Worm (Caenorhabditis elegans) whole organism, L3 larva: ENCODE measurements around the gene mrps-23.

Source experiments
- ama-1 ChIP-seq: fragments of 150-350 bp; optimal IDR thresholded peaks from 2 replicates; lab custom pipeline; 2018
- ceh-16 ChIP-seq: sonication (generic microtip); optimal IDR thresholded peaks from 2 replicates; lab custom pipeline; 2017; ENCODE audit warnings: missing biosample characterization, missing genetic modification characterization
- ceh-28 ChIP-seq: fragments of 150-350 bp; optimal IDR thresholded peaks from 2 replicates; lab custom pipeline; 2014; ENCODE audit warnings: missing biosample characterization, missing genetic modification reagents, missing genetic modification characterization
- ceh-82 ChIP-seq: fragments of 150-350 bp; optimal IDR thresholded peaks from 2 replicates; lab custom pipeline; 2014; ENCODE audit warnings: missing biosample characterization, missing genetic modification characterization
- ceh-9 ChIP-seq: sonication (generic microtip); optimal IDR thresholded peaks from 2 replicates; lab custom pipeline; 2018; ENCODE audit warnings: missing biosample characterization, missing genetic modification characterization
- daf-12 ChIP-seq: fragments of 150-350 bp; optimal IDR thresholded peaks from 2 replicates; lab custom pipeline; 2014; ENCODE audit warnings: missing biosample characterization, missing genetic modification reagents, missing genetic modification characterization
- egl-27 ChIP-seq: sonication (generic microtip); optimal IDR thresholded peaks from 4 replicates; lab custom pipeline; 2017; ENCODE audit warnings: missing biosample characterization, missing genetic modification reagents, missing genetic modification characterization
- egl-5 ChIP-seq: fragments of 150-350 bp; optimal IDR thresholded peaks from 2 replicates; lab custom pipeline; 2017; ENCODE audit warnings: missing biosample characterization, missing genetic modification reagents, missing genetic modification characterization, inconsistent platforms
- elt-1 ChIP-seq: fragments of 150-350 bp; optimal IDR thresholded peaks from 2 replicates; lab custom pipeline; 2014; ENCODE audit warnings: missing biosample characterization, missing genetic modification characterization
- elt-2 ChIP-seq: sonication (generic microtip); optimal IDR thresholded peaks from 2 replicates; lab custom pipeline; 2016; ENCODE audit warnings: missing genetic modification reagents, mild to moderate bottlenecking, missing genetic modification characterization, missing compliant biosample characterization
- elt-3 ChIP-seq, 3 experiments: fragments of 150-350 bp in 1 of 3; sonication (generic microtip) in 2 of 3; optimal IDR thresholded peaks; 2 replicates in 2 of 3; 4 replicates in 1 of 3; lab custom pipeline; 2014 to 2017; ENCODE audit warnings: missing biosample characterization in 3 of 3, missing genetic modification characterization in 3 of 3
- eor-1 ChIP-seq, 2 experiments: fragments of 150-350 bp; optimal IDR thresholded peaks; 2 replicates each; lab custom pipeline; 2014 to 2018; ENCODE audit warnings: missing biosample characterization in 2 of 2, missing genetic modification characterization in 2 of 2
- fkh-2 ChIP-seq: fragments of 150-350 bp; optimal IDR thresholded peaks from 2 replicates; lab custom pipeline; 2014; ENCODE audit warnings: missing biosample characterization, missing genetic modification reagents, missing genetic modification characterization
- fos-1 ChIP-seq: fragments of 150-350 bp; optimal IDR thresholded peaks from 2 replicates; lab custom pipeline; 2014; ENCODE audit warnings: missing biosample characterization, missing genetic modification characterization
- hmg-11 ChIP-seq: sonication (generic microtip); optimal IDR thresholded peaks from 2 replicates; lab custom pipeline; 2016; ENCODE audit warnings: missing genetic modification characterization, missing compliant biosample characterization
- jun-1 ChIP-seq: fragments of 150-350 bp; optimal IDR thresholded peaks from 2 replicates; lab custom pipeline; 2014; ENCODE audit warnings: missing biosample characterization, missing genetic modification reagents, missing genetic modification characterization
- lin-15B ChIP-seq: fragments of 150-350 bp; optimal IDR thresholded peaks from 2 replicates; lab custom pipeline; 2014; ENCODE audit warnings: missing biosample characterization, missing genetic modification characterization
- lin-39 ChIP-seq: fragments of 150-350 bp; optimal IDR thresholded peaks from 2 replicates; lab custom pipeline; 2018; ENCODE audit warnings: missing biosample characterization, missing genetic modification reagents, missing genetic modification characterization
- lsy-12 ChIP-seq: sonication (generic microtip); optimal IDR thresholded peaks from 2 replicates; lab custom pipeline; 2016; ENCODE audit warnings: mild to moderate bottlenecking, missing genetic modification characterization, missing compliant biosample characterization
- mml-1 ChIP-seq: fragments of 150-350 bp; sonication (generic microtip); optimal IDR thresholded peaks from 3 replicates; lab custom pipeline; 2014; ENCODE audit warnings: missing biosample characterization, missing genetic modification characterization
- nfya-1 ChIP-seq: sonication (generic microtip); optimal IDR thresholded peaks from 2 replicates; lab custom pipeline; 2017; ENCODE audit warnings: missing genetic modification characterization, mild to moderate bottlenecking, missing compliant biosample characterization, antibody characterized with exemption, moderate library complexity; ENCODE audit not compliant: insufficient read depth
- nhr-11 ChIP-seq: fragments of 150-350 bp; optimal IDR thresholded peaks from 2 replicates; lab custom pipeline; 2014; ENCODE audit warnings: missing biosample characterization, missing genetic modification characterization
- nhr-12 ChIP-seq: fragments of 150-350 bp; optimal IDR thresholded peaks from 2 replicates; lab custom pipeline; 2014; ENCODE audit warnings: missing biosample characterization, missing genetic modification characterization
- nhr-23 ChIP-seq: fragments of 150-350 bp; optimal IDR thresholded peaks from 2 replicates; lab custom pipeline; 2014; ENCODE audit warnings: missing biosample characterization, missing genetic modification reagents, missing genetic modification characterization
- nhr-25 ChIP-seq: sonication (generic microtip); optimal IDR thresholded peaks from 2 replicates; lab custom pipeline; 2017; ENCODE audit warnings: missing biosample characterization, missing genetic modification characterization
- nhr-43 ChIP-seq: sonication (generic microtip); optimal IDR thresholded peaks from 2 replicates; lab custom pipeline; 2016; ENCODE audit warnings: mild to moderate bottlenecking, missing genetic modification characterization, missing compliant biosample characterization; ENCODE audit not compliant: poor library complexity, severe bottlenecking
- nhr-67 ChIP-seq: fragments of 150-350 bp; optimal IDR thresholded peaks from 2 replicates; lab custom pipeline; 2014; ENCODE audit warnings: missing biosample characterization, missing genetic modification characterization
- nhr-76 ChIP-seq: fragments of 150-350 bp; sonication (generic microtip); optimal IDR thresholded peaks from 5 replicates; lab custom pipeline; 2014; ENCODE audit warnings: missing biosample characterization, missing genetic modification characterization
- pha-4 ChIP-seq: fragments of 150-350 bp; optimal IDR thresholded peaks from 2 replicates; lab custom pipeline; 2014; ENCODE audit warnings: missing biosample characterization, missing genetic modification reagents, missing genetic modification characterization
- pqm-1 ChIP-seq: fragments of 150-350 bp; optimal IDR thresholded peaks from 2 replicates; lab custom pipeline; 2017; ENCODE audit warnings: missing biosample characterization, missing genetic modification characterization, inconsistent platforms
- skn-1 ChIP-seq: fragments of 150-350 bp; optimal IDR thresholded peaks from 2 replicates; lab custom pipeline; 2014; ENCODE audit warnings: missing biosample characterization, missing genetic modification characterization
- snpc-4 ChIP-seq: fragments of 150-350 bp; optimal IDR thresholded peaks from 2 replicates; lab custom pipeline; 2014; ENCODE audit warnings: missing biosample characterization, missing genetic modification characterization
- tbx-2 ChIP-seq: sonication (generic microtip); optimal IDR thresholded peaks from 2 replicates; lab custom pipeline; 2016; ENCODE audit warnings: mild to moderate bottlenecking, missing genetic modification characterization, missing compliant biosample characterization
- unc-39 ChIP-seq: sonication (generic microtip); optimal IDR thresholded peaks from 4 replicates; lab custom pipeline; 2017; ENCODE audit warnings: missing biosample characterization, missing genetic modification characterization
- zag-1 ChIP-seq: fragments of 150-350 bp; optimal IDR thresholded peaks from 2 replicates; lab custom pipeline; 2014; ENCODE audit warnings: missing biosample characterization, missing genetic modification characterization
- ztf-11 ChIP-seq: fragments of 150-350 bp; optimal IDR thresholded peaks from 2 replicates; lab custom pipeline; 2014; ENCODE audit warnings: missing biosample characterization, missing genetic modification characterization

The mrps-23 gene

DNA sequence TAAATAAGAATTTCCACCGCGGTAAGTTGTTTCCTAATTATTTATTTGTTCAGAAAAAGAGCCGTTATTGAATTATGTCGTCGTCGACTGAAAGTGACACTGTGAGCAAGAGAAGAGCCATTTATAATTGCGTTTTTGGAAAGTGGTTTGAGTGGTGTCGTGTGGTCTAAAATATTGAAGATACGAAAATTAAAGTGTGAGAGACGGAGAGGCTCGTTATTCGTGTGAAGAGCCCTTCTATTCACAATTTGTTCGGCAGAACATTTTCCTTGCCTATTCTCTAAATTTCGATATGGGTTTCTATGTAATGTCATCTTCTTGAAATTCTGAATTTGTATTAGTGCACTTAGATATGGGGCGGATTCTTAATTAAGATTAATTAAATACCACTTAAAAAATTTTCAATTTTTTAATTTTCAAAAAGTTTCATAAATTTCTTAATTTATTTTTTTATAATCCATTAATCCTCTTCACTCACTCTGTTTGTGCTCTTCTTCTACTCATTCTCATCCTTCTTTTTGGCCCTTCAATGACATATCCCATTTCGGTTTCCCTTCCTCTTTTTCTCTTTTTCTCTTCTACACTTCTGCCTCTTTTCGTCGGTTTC lies 13.6 kb downstream of the mrps-23 start (continued):
- TF ChIP-seq snpc-4 (tag; lab: Kevin White, UChicago) (no peak), hmg-11 (tag; lab: Kevin White, UChicago) (no peak), tbx-2 (peak; percentile 28), nhr-67 (tag; lab: Kevin White, UChicago) (no peak), ama-1 (lab: Kevin White, UChicago) (peak; percentile 78), elt-2 (tag; lab: Kevin White, UChicago) (peak; percentile 29), lin-15B (tag; lab: Kevin White, UChicago) (no peak), fkh-2 (tag; lab: Kevin White, UChicago) (no peak), nfya-1 (tag; lab: Kevin White, UChicago) (peak; percentile 31), jun-1 (tag; lab: Kevin White, UChicago) (no peak), skn-1 (tag; lab: Kevin White, UChicago) (no peak), elt-3 (tag; optimal IDR thresholded peaks at IDR 0.05; lab: Kevin White, UChicago) (no peak), lsy-12 (tag; lab: Kevin White, UChicago) (peak; percentile 49), egl-27 (tag; lab: Kevin White, UChicago) (no peak), elt-1 (tag; lab: Kevin White, UChicago) (no peak), egl-5 (tag; lab: Kevin White, UChicago) (no peak), nhr-12 (tag; lab: Kevin White, UChicago) (no peak), nhr-43 (tag; lab: Kevin White, UChicago) (peak; percentile 50), ceh-9 (tag; lab: Kevin White, UChicago) (no peak)

- TF ChIP-seq snpc-4 (tag; lab: Kevin White, UChicago) (peak; percentile 8), unc-39 (tag; lab: Kevin White, UChicago) (no peak), nhr-25 (peak; percentile 56), fos-1 (tag; lab: Kevin White, UChicago) (no peak), lin-39 (tag; lab: Kevin White, UChicago) (peak; percentile 55), nhr-23 (peak; percentile 8), pha-4 (tag; lab: Kevin White, UChicago) (peak; percentile 70), hmg-11 (tag; lab: Kevin White, UChicago) (peak; percentile 40), ama-1 (lab: Kevin White, UChicago) (peak; percentile 3), ceh-82 (no peak), eor-1 (tag; optimal IDR thresholded peaks at IDR 0.05; lab: Kevin White, UChicago) (no peak), lin-15B (tag; lab: Kevin White, UChicago) (peak; percentile 78), mml-1 (tag; lab: Kevin White, UChicago) (no peak), ceh-16 (tag; lab: Kevin White, UChicago) (no peak), ceh-28 (tag; lab: Kevin White, UChicago) (peak; percentile 6), nhr-76 (tag; lab: Kevin White, UChicago) (no peak), elt-2 (tag; lab: Kevin White, UChicago) (peak; percentile 28), pqm-1 (tag; lab: Kevin White, UChicago) (peak; percentile 31), nfya-1 (tag; lab: Kevin White, UChicago) (peak; percentile 73), nhr-67 (tag; lab: Kevin White, UChicago) (no peak)
These were observed 15.7 kb downstream of the mrps-23 start, which contains the start of gene vha-14 for ce11 chrIII:9507799-9508198. vha-14 (plus strand) TSS chrIII:9508100.

ce11 chrIII:9504347-9504746 lies 19.1 kb downstream of the mrps-23 start:
- TF ChIP-seq hmg-11 (tag; lab: Kevin White, UChicago) = no peak
- no peak for TF ChIP-seq ceh-9 (tag; lab: Kevin White, UChicago)
- no peak for TF ChIP-seq mml-1 (tag; lab: Kevin White, UChicago)
- no peak for TF ChIP-seq zag-1 (tag; lab: Kevin White, UChicago)

- TF ChIP-seq ceh-28 (tag; lab: Kevin White, UChicago) (no peak), fos-1 (tag; lab: Kevin White, UChicago) (no peak), lsy-12 (tag; lab: Kevin White, UChicago) (no peak), nhr-23 (peak; percentile 81), egl-27 (tag; lab: Kevin White, UChicago) (no peak), nhr-12 (tag; lab: Kevin White, UChicago) (no peak), nhr-43 (tag; lab: Kevin White, UChicago) (peak; percentile 27), ztf-11 (tag; lab: Kevin White, UChicago) (no peak), daf-12 (tag; lab: Kevin White, UChicago) (no peak), ceh-9 (tag; lab: Kevin White, UChicago) (no peak), nhr-25 (peak; percentile 23), elt-3 (tag; optimal IDR thresholded peaks at IDR 0.05; lab: Kevin White, UChicago) (peak in 2 of 3 experiments; percentile 70 to 78), nhr-11 (tag; lab: Kevin White, UChicago) (no peak), lin-15B (tag; lab: Kevin White, UChicago) (no peak)
These were observed 21.2 kb downstream of the mrps-23 start for ce11 chrIII:9502155-9502714.
